Fruit fly (Drosophila melanogaster): ENCODE measurements around the gene Dpm1.
A peak's percentile ranks its signal among the peaks of the same experiment; 100 is the strongest.

Gene Dpm1

dm6 chr2L:19508361-19508918 is 17.7 kb downstream of the Dpm1 start, which contains the start of gene cyst:
cyst (minus strand) TSS chr2L:19508764.
- TF ChIP-seq noc (tag; optimal IDR thresholded peaks at IDR 0.05), result no peak

DNA sequence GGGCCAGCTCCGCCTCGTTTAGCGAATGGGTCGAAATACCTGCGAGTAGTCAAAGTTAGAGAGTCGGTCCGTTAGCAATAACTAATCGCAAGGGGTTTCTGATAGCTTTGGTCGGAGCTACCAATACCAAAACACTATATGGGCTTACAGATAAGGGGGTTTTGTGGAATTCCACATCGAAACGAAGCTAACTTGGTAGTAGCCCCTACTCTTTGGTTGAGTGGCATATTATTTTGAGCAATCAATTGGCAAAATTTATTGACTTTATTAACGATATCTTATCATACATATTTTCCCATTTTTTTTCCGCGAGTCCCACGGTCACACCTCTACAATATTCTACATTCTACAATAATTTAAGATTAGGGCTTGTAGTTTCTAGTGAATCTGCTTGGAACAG is 19.8 kb downstream of the Dpm1 start:
- no peak for TF ChIP-seq noc (tag; optimal IDR thresholded peaks at IDR 0.05)

DNA sequence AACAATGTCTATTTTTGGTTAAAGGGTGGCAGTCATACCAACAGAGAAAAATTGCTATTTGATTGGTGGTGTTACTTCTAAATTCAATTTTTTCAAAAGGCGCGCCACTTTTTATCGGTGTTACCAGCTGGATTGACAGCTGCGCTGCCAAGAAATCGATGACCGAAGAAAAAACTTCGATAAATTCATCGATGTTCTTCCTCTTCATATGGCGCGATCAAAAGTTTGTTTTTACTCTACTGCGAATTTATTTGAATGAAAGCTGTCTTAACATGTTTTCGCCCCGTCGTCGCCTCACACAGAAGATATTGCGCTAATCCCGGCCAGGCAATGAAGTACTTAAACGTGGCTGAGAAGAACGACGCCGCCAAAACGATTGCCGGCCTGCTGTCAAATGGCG is 28.2 kb downstream of the Dpm1 start, which contains the start of gene Top3alpha:
Gene Top3alpha (plus strand): TSS at position 186 of the 400 bp plus-strand sequence.
- TF ChIP-seq noc (tag; optimal IDR thresholded peaks at IDR 0.05), result no peak

- TF ChIP-seq noc (tag; optimal IDR thresholded peaks at IDR 0.05), result peak; percentile 87
Observed at dm6 chr2L:19492934-19493686, 33.1 kb downstream of the Dpm1 start, which contains the start of the genes swm and Ctu2. swm (plus strand) TSS chr2L:19493251. Ctu2 (minus strand) TSS chr2L:19493253.

DNA sequence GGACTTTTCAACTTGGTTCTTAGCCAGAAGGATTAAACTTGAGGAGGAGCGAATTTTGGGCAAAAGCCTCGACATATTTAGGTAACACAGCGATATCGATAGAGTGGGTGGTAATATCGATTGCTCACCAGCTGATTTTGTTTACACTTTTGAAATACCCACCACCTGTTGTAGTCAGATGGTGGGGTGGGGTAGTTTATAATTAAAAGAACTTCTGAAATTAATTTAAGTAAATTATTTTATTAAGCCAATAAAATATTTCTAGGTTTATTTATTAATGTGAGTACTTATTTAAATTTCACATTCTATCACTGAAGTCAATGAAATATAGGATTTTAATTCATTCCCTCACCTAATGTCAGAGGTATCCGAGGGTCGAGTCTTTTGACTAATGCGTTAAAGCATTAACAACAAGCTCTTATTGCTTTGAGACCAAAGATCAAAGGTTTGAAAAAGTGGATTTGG is 36.1 kb downstream of the Dpm1 start, which contains the start of the genes CG10194 and CG18094:
Gene CG10194 (minus strand): TSS at position 108 of the 465 bp plus-strand sequence.
Gene CG18094 (plus strand): TSS at position 266 of the 465 bp plus-strand sequence.
- TF ChIP-seq noc (tag; optimal IDR thresholded peaks at IDR 0.05), result peak; percentile 80

- no peak for TF ChIP-seq noc (tag; optimal IDR thresholded peaks at IDR 0.05)
Observed at dm6 chr2L:19487190-19487589, 39.0 kb downstream of the Dpm1 start, which contains the start of gene CG13083. CG13083 (plus strand) TSS chr2L:19487490.

- no peak for TF ChIP-seq noc (tag; optimal IDR thresholded peaks at IDR 0.05)
Observed at dm6 chr2L:19484539-19484938, 41.6 kb downstream of the Dpm1 start, which contains the start of the genes CG10195 and CG13084. CG10195 (minus strand) TSS chr2L:19484705. CG13084 (plus strand) TSS chr2L:19484930.

dm6 chr2L:19480406-19481334 is 45.5 kb downstream of the Dpm1 start:
- no peak for TF ChIP-seq noc (tag; optimal IDR thresholded peaks at IDR 0.05)

DNA sequence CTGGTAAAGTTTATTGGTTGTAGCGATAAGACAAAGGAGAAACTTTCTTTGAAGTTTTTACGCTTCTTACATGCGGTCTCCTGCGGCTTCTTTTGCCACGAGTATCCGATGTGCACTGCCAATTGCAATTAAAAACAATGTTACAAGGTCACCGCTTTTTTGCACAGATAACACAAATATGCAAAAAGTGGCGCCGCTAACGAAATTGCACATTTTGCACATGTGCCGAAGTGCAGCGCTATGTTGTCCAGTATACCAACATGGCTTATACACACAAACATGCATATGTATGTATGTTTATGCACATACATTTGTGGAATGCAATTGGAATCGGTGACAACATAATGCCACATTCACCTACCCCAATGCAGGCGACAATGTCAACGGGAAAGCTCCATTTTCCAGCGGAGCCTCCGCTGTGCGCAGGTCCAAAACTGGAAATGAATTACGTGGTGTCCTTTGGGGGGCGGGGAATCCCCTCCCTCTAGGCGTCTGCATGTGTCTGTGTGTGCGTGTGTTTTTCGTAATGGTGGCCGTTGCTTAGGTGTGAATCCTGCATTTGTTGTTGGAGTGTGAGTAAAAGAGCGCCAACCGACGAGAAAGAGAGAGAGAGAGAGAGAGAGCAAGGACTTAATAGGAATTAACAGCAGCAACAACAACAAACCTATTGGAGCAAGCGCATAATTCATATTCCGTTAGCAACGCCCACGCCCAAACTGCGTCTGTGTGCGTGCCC is 46.8 kb downstream of the Dpm1 start:
- no peak for TF ChIP-seq noc (tag; optimal IDR thresholded peaks at IDR 0.05)
